Worm (Caenorhabditis elegans) whole organism, L3 larva: Measurements from ENCODE around the gene myo-2.

ENCODE experiments used
- ZK546.5 ChIP-seq: sonication (generic microtip); optimal IDR thresholded peaks from 2 replicates; lab custom pipeline; 2017; ENCODE audit warnings: missing biosample characterization, missing genetic modification characterization
- ama-1 ChIP-seq: fragments of 150-350 bp; optimal IDR thresholded peaks from 2 replicates; lab custom pipeline; 2018
- ceh-16 ChIP-seq: sonication (generic microtip); optimal IDR thresholded peaks from 2 replicates; lab custom pipeline; 2017; ENCODE audit warnings: missing biosample characterization, missing genetic modification characterization
- ceh-28 ChIP-seq: fragments of 150-350 bp; optimal IDR thresholded peaks from 2 replicates; lab custom pipeline; 2014; ENCODE audit warnings: missing biosample characterization, missing genetic modification reagents, missing genetic modification characterization
- ceh-82 ChIP-seq: fragments of 150-350 bp; optimal IDR thresholded peaks from 2 replicates; lab custom pipeline; 2014; ENCODE audit warnings: missing biosample characterization, missing genetic modification characterization
- ceh-9 ChIP-seq: sonication (generic microtip); optimal IDR thresholded peaks from 2 replicates; lab custom pipeline; 2018; ENCODE audit warnings: missing biosample characterization, missing genetic modification characterization
- egl-27 ChIP-seq: sonication (generic microtip); optimal IDR thresholded peaks from 4 replicates; lab custom pipeline; 2017; ENCODE audit warnings: missing biosample characterization, missing genetic modification reagents, missing genetic modification characterization
- egl-5 ChIP-seq: fragments of 150-350 bp; optimal IDR thresholded peaks from 2 replicates; lab custom pipeline; 2017; ENCODE audit warnings: missing biosample characterization, missing genetic modification reagents, missing genetic modification characterization, inconsistent platforms
- elt-1 ChIP-seq: fragments of 150-350 bp; optimal IDR thresholded peaks from 2 replicates; lab custom pipeline; 2014; ENCODE audit warnings: missing biosample characterization, missing genetic modification characterization
- elt-2 ChIP-seq: sonication (generic microtip); optimal IDR thresholded peaks from 2 replicates; lab custom pipeline; 2016; ENCODE audit warnings: missing genetic modification reagents, mild to moderate bottlenecking, missing genetic modification characterization, missing compliant biosample characterization
- elt-3 ChIP-seq, 3 experiments: fragments of 150-350 bp in 1 of 3; sonication (generic microtip) in 2 of 3; optimal IDR thresholded peaks; 2 replicates in 2 of 3; 4 replicates in 1 of 3; lab custom pipeline; 2014 to 2017; ENCODE audit warnings: missing biosample characterization in 3 of 3, missing genetic modification characterization in 3 of 3
- fkh-10 ChIP-seq: sonication (generic microtip); optimal IDR thresholded peaks from 2 replicates; lab custom pipeline; 2017; ENCODE audit warnings: missing biosample characterization, missing genetic modification reagents, missing genetic modification characterization
- fkh-2 ChIP-seq: fragments of 150-350 bp; optimal IDR thresholded peaks from 2 replicates; lab custom pipeline; 2014; ENCODE audit warnings: missing biosample characterization, missing genetic modification reagents, missing genetic modification characterization
- jun-1 ChIP-seq: fragments of 150-350 bp; optimal IDR thresholded peaks from 2 replicates; lab custom pipeline; 2014; ENCODE audit warnings: missing biosample characterization, missing genetic modification reagents, missing genetic modification characterization
- lin-15B ChIP-seq: fragments of 150-350 bp; optimal IDR thresholded peaks from 2 replicates; lab custom pipeline; 2014; ENCODE audit warnings: missing biosample characterization, missing genetic modification characterization
- lin-39 ChIP-seq: fragments of 150-350 bp; optimal IDR thresholded peaks from 2 replicates; lab custom pipeline; 2018; ENCODE audit warnings: missing biosample characterization, missing genetic modification reagents, missing genetic modification characterization
- lsy-12 ChIP-seq: sonication (generic microtip); optimal IDR thresholded peaks from 2 replicates; lab custom pipeline; 2016; ENCODE audit warnings: mild to moderate bottlenecking, missing genetic modification characterization, missing compliant biosample characterization
- mdl-1 ChIP-seq: fragments of 150-350 bp; optimal IDR thresholded peaks from 2 replicates; lab custom pipeline; 2014; ENCODE audit warnings: missing biosample characterization, missing genetic modification characterization
- mml-1 ChIP-seq: fragments of 150-350 bp; sonication (generic microtip); optimal IDR thresholded peaks from 3 replicates; lab custom pipeline; 2014; ENCODE audit warnings: missing biosample characterization, missing genetic modification characterization
- nfya-1 ChIP-seq: sonication (generic microtip); optimal IDR thresholded peaks from 2 replicates; lab custom pipeline; 2017; ENCODE audit warnings: missing genetic modification characterization, mild to moderate bottlenecking, missing compliant biosample characterization, antibody characterized with exemption, moderate library complexity; ENCODE audit not compliant: insufficient read depth
- nhr-12 ChIP-seq: fragments of 150-350 bp; optimal IDR thresholded peaks from 2 replicates; lab custom pipeline; 2014; ENCODE audit warnings: missing biosample characterization, missing genetic modification characterization
- nhr-23 ChIP-seq: fragments of 150-350 bp; optimal IDR thresholded peaks from 2 replicates; lab custom pipeline; 2014; ENCODE audit warnings: missing biosample characterization, missing genetic modification reagents, missing genetic modification characterization
- nhr-25 ChIP-seq: sonication (generic microtip); optimal IDR thresholded peaks from 2 replicates; lab custom pipeline; 2017; ENCODE audit warnings: missing biosample characterization, missing genetic modification characterization
- nhr-28 ChIP-seq: fragments of 150-350 bp; optimal IDR thresholded peaks from 2 replicates; lab custom pipeline; 2014; ENCODE audit warnings: missing biosample characterization, missing genetic modification characterization
- nhr-43 ChIP-seq: sonication (generic microtip); optimal IDR thresholded peaks from 2 replicates; lab custom pipeline; 2016; ENCODE audit warnings: mild to moderate bottlenecking, missing genetic modification characterization, missing compliant biosample characterization; ENCODE audit not compliant: poor library complexity, severe bottlenecking
- nhr-77 ChIP-seq: fragments of 150-350 bp; optimal IDR thresholded peaks from 2 replicates; lab custom pipeline; 2014; ENCODE audit warnings: missing biosample characterization, missing genetic modification characterization
- pha-4 ChIP-seq: fragments of 150-350 bp; optimal IDR thresholded peaks from 2 replicates; lab custom pipeline; 2014; ENCODE audit warnings: missing biosample characterization, missing genetic modification reagents, missing genetic modification characterization
- pqm-1 ChIP-seq: fragments of 150-350 bp; optimal IDR thresholded peaks from 2 replicates; lab custom pipeline; 2017; ENCODE audit warnings: missing biosample characterization, missing genetic modification characterization, inconsistent platforms
- skn-1 ChIP-seq: fragments of 150-350 bp; optimal IDR thresholded peaks from 2 replicates; lab custom pipeline; 2014; ENCODE audit warnings: missing biosample characterization, missing genetic modification characterization
- snpc-4 ChIP-seq: fragments of 150-350 bp; optimal IDR thresholded peaks from 2 replicates; lab custom pipeline; 2014; ENCODE audit warnings: missing biosample characterization, missing genetic modification characterization
- tbx-2 ChIP-seq: sonication (generic microtip); optimal IDR thresholded peaks from 2 replicates; lab custom pipeline; 2016; ENCODE audit warnings: mild to moderate bottlenecking, missing genetic modification characterization, missing compliant biosample characterization
- unc-39 ChIP-seq: sonication (generic microtip); optimal IDR thresholded peaks from 4 replicates; lab custom pipeline; 2017; ENCODE audit warnings: missing biosample characterization, missing genetic modification characterization
- unc-62 ChIP-seq: fragments of 150-350 bp; sonication (generic microtip); optimal IDR thresholded peaks from 4 replicates; lab custom pipeline; 2014; ENCODE audit warnings: missing biosample characterization, missing genetic modification reagents, missing genetic modification characterization
- ztf-11 ChIP-seq: fragments of 150-350 bp; optimal IDR thresholded peaks from 2 replicates; lab custom pipeline; 2014; ENCODE audit warnings: missing biosample characterization, missing genetic modification characterization

myo-2 gene

DNA sequence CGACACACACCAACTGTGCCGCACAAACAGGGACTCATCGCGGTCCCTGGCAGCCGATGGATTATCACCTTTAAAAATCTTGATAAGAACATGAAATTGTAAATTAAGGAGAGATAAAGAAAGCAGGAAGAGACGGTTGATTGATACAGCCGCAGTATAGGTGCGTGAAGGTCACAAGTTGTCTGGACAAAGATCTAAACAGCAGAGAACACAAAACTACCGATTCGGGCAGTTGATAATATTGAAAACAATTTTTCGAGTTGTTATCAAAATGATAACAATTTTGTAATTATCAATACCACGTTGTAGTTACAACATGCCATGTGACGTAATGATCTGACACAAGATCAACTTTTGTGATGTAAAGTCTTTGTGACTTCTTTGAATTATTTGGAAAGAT, 32.9 kb downstream of the myo-2 start (continued):
- TF ChIP-seq unc-39 (tag; lab: Kevin White, UChicago) (no peak), lin-39 (no peak), ceh-9 (tag; lab: Kevin White, UChicago) (no peak), jun-1 (tag; lab: Kevin White, UChicago) (peak; percentile 94), mdl-1 (tag; lab: Kevin White, UChicago) (peak; percentile 2), unc-62 (GFP tag; lab: Kevin White, UChicago) (no peak), nhr-77 (tag; lab: Kevin White, UChicago) (no peak), ceh-82 (no peak), pha-4 (tag; lab: Kevin White, UChicago) (peak; percentile 69), elt-2 (peak; percentile 99), mml-1 (tag; lab: Kevin White, UChicago) (no peak), pqm-1 (tag; lab: Kevin White, UChicago) (peak; percentile 100), egl-5 (tag; lab: Kevin White, UChicago) (no peak), lin-15B (tag; lab: Kevin White, UChicago) (no peak), fkh-2 (no peak), fkh-10 (GFP tag; lab: Kevin White, UChicago) (no peak), snpc-4 (tag; lab: Kevin White, UChicago) (no peak), egl-27 (tag; lab: Kevin White, UChicago) (peak; percentile 45), elt-1 (tag; lab: Kevin White, UChicago) (peak; percentile 94), nhr-12 (tag; lab: Kevin White, UChicago) (no peak), ceh-16 (tag; lab: Kevin White, UChicago) (no peak), ztf-11 (no peak), ZK546.5 (tag; lab: Kevin White, UChicago) (no peak), nhr-28 (tag; lab: Kevin White, UChicago) (no peak)

DNA sequence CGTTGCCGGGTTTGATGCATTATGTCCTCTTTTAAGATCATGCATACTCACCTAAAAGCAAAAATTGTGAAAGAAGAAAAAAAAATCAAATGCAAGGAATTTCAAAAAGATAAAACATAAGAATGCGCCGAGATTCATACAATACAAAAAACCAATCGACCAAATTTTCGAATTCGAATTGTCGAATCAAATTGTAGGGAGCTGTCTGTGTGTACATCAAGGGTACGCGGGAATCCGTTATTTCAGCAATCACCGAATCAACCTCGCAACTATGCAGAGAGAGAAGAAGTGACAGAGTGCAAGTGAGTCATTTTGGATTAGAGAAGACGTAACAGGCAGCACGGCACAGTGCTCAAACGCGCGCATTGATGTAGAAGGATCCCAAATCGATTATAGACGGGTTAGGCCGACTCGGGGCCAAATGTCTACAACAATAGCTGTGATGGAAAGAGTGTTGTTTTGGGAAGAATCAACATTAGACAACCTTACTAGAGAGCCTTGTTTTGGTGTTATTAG, 35.5 kb downstream of the myo-2 start, which contains the start of gene sdz-19:
TSS of gene sdz-19 (minus strand) at position 51 of the 516 bp plus-strand sequence.
- TF ChIP-seq nhr-25 (tag; lab: Kevin White, UChicago) = no peak
- TF ChIP-seq lsy-12 (tag; lab: Kevin White, UChicago) = peak; percentile 19
- TF ChIP-seq tbx-2 = no peak
- no peak for TF ChIP-seq unc-39 (tag; lab: Kevin White, UChicago)
- TF ChIP-seq nhr-43 = no peak

DNA sequence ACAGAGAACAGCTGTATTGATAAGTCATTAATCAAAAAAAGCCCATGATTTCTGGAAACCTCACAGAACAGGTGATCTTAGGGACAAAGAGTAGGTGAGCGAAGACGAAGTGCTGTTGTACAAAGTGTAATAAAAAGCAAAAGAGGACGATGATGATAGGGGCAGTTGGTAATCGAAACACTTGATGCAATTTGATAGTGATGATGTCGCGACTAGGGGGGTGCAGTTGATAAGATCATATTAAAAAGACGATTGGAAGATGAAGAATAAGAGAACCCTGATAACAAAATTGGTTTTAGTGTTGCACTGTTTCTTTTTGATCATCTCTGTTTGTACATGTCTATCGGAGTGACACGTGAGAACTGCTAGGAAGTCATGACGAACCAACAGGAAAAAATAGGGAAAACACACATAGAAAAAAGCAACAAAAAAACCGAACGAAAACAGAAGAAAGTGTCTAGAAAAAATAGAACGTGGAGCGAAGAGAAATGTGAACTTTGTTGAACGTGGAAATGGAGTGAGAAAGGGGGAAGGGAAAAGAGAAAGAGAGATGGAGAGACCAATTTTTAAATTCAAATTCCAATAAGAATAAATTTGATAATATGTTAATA, 41.6 kb downstream of the myo-2 start:
- TF ChIP-seq elt-2 = peak; percentile 99
- TF ChIP-seq ama-1 (lab: Kevin White, UChicago) = peak; percentile 15
- TF ChIP-seq snpc-4 (tag; lab: Kevin White, UChicago) = peak; percentile 18
- peak; percentile 26 for TF ChIP-seq skn-1 (tag; lab: Kevin White, UChicago)
- TF ChIP-seq nhr-23 = peak; percentile 72
- peak; percentile 50 for TF ChIP-seq nhr-25 (tag; lab: Kevin White, UChicago)
- TF ChIP-seq ceh-28 (tag; lab: Kevin White, UChicago) = no peak
- TF ChIP-seq nhr-12 (tag; lab: Kevin White, UChicago) = no peak
- TF ChIP-seq elt-1 (tag; lab: Kevin White, UChicago) = peak; percentile 61
- no peak for TF ChIP-seq nhr-28 (tag; lab: Kevin White, UChicago)
- TF ChIP-seq pha-4 (tag; lab: Kevin White, UChicago) = peak; percentile 76
- no peak for TF ChIP-seq fkh-10 (GFP tag; lab: Kevin White, UChicago)
- peak; percentile 48 for TF ChIP-seq jun-1 (tag; lab: Kevin White, UChicago)
- TF ChIP-seq nfya-1 (tag; lab: Kevin White, UChicago) = peak; percentile 37
- no peak for TF ChIP-seq unc-62 (GFP tag; lab: Kevin White, UChicago)
- TF ChIP-seq mml-1 (tag; lab: Kevin White, UChicago) = no peak
- peak; percentile 88 for TF ChIP-seq egl-5 (tag; lab: Kevin White, UChicago)
- peak in 1 of 3 experiments; percentile 44 for TF ChIP-seq elt-3 (tag; optimal IDR thresholded peaks at IDR 0.05; lab: Kevin White, UChicago)
- peak; percentile 92 for TF ChIP-seq pqm-1 (tag; lab: Kevin White, UChicago)
- peak; percentile 55 for TF ChIP-seq nhr-43
- peak; percentile 21 for TF ChIP-seq lin-39
